Worm (Caenorhabditis elegans): Measurements from ENCODE around the gene srh-283.

ce11 chrV:17790191-17790590, 25.0 kb downstream of the srh-283 start, which contains the start of gene srh-290:
- TF ChIP-seq fkh-10 (GFP tag; optimal IDR thresholded peaks at IDR 0.05) (no peak), lin-13 (GFP tag; optimal IDR thresholded peaks at IDR 0.05) (no peak), fos-1 (tag; optimal IDR thresholded peaks at IDR 0.05) (no peak), nhr-28 (tag; optimal IDR thresholded peaks at IDR 0.05) (no peak), lin-15B (tag; optimal IDR thresholded peaks at IDR 0.05) (no peak), skn-1 (tag; optimal IDR thresholded peaks at IDR 0.05) (no peak), snpc-4 (tag; optimal IDR thresholded peaks at IDR 0.05) (no peak), aha-1 (tag) (peak; percentile 64), nhr-102 (tag; optimal IDR thresholded peaks at IDR 0.05) (no peak), jun-1 (tag; optimal IDR thresholded peaks at IDR 0.05) (no peak), unc-62 (GFP tag; optimal IDR thresholded peaks at IDR 0.05 in 1 of 2) (peak in 1 of 2 experiments; percentile 20), unc-62 (tag; optimal IDR thresholded peaks at IDR 0.05) (no peak), pha-4 (GFP tag; IDR thresholded peaks at IDR 0.05) (no peak), pha-4 (tag; optimal IDR thresholded peaks at IDR 0.05) (no peak), nhr-237 (tag; optimal IDR thresholded peaks at IDR 0.05) (no peak)
